Worm (Caenorhabditis elegans) whole organism, L4 larva: Measurements from ENCODE around the gene sde-2.

Source experiments
- F49E8.2 ChIP-seq: sonication (generic microtip); optimal IDR thresholded peaks from 2 replicates; lab custom pipeline; 2016; ENCODE audit warnings: missing compliant biosample characterization, mild to moderate bottlenecking, missing genetic modification characterization, borderline replicate concordance
- R02D3.7 ChIP-seq: fragments of 150-350 bp; sonication (generic microtip); optimal IDR thresholded peaks from 3 replicates; lab custom pipeline; 2014; ENCODE audit warnings: missing biosample characterization, missing genetic modification characterization
- T20F7.1 ChIP-seq: fragments of 200-800 bp; sonication (Bioruptor generic); optimal IDR thresholded peaks from 2 replicates; lab custom pipeline; 2018; ENCODE audit warnings: mild to moderate bottlenecking, missing genetic modification characterization, missing compliant biosample characterization
- T26A8.4 ChIP-seq: fragments of 200-800 bp; sonication (Bioruptor generic); IDR thresholded peaks from 2 replicates; pipeline ENCODE4 v1.3.6; 2022; ENCODE audit warnings: missing genetic modification characterization, missing compliant biosample characterization
- Y105C5A.15 ChIP-seq: fragments of 200-800 bp; sonication (Bioruptor generic); IDR thresholded peaks from 2 replicates; pipeline ENCODE4 v1.3.6; 2022; ENCODE audit warnings: missing genetic modification characterization, missing compliant biosample characterization
- Y48G9A.11 ChIP-seq: fragments of 200-800 bp; sonication (Bioruptor generic); IDR thresholded peaks from 2 replicates; pipeline ENCODE4 v1.3.6; 2022; ENCODE audit warnings: missing genetic modification reagents, missing genetic modification characterization, missing compliant biosample characterization
- aha-1 ChIP-seq: fragments of 150-350 bp; peaks from one replicate; lab custom pipeline; 2014; ENCODE audit warnings: missing biosample characterization, missing genetic modification characterization
- attf-4 ChIP-seq: sonication (generic microtip); optimal IDR thresholded peaks from 3 replicates; lab custom pipeline; 2017; ENCODE audit warnings: missing biosample characterization, missing genetic modification characterization
- daf-8 ChIP-seq: fragments of 200-800 bp; sonication (Bioruptor generic); IDR thresholded peaks from 2 replicates; pipeline ENCODE4 v1.3.6; 2022; ENCODE audit warnings: missing genetic modification characterization, missing compliant biosample characterization
- dmd-6 ChIP-seq: fragments of 200-800 bp; sonication (Bioruptor generic); IDR thresholded peaks from 2 replicates; pipeline ENCODE4 v1.3.6; 2022; ENCODE audit warnings: missing genetic modification reagents, missing genetic modification characterization, missing compliant biosample characterization
- dpl-1 ChIP-seq: fragments of 150-350 bp; optimal IDR thresholded peaks from 2 replicates; lab custom pipeline; 2014; ENCODE audit warnings: missing biosample characterization, missing genetic modification reagents, missing genetic modification characterization
- fkh-10 ChIP-seq: fragments of 150-350 bp; optimal IDR thresholded peaks from 2 replicates; lab custom pipeline; 2014; ENCODE audit warnings: missing biosample characterization, missing genetic modification reagents, missing genetic modification characterization
- gei-8 ChIP-seq: fragments of 200-800 bp; sonication (Bioruptor generic); optimal IDR thresholded peaks from 2 replicates; lab custom pipeline; 2018; ENCODE audit warnings: mild to moderate bottlenecking, missing genetic modification characterization, missing compliant biosample characterization
- hif-1 ChIP-seq, 2 experiments: sonication (generic microtip); optimal IDR thresholded peaks; 2 replicates each; lab custom pipeline; 2016 to 2017; ENCODE audit warnings: missing compliant biosample characterization in 2 of 2, missing genetic modification characterization in 2 of 2, missing genetic modification reagents in 2 of 2, missing genotype in 2 of 2, mild to moderate bottlenecking in 1 of 2
- hlh-30 ChIP-seq: sonication (generic microtip); optimal IDR thresholded peaks from 2 replicates; lab custom pipeline; 2017; ENCODE audit warnings: antibody characterized with exemption, mild to moderate bottlenecking, missing genetic modification characterization, missing compliant biosample characterization; ENCODE audit not compliant: insufficient read depth
- lim-7 ChIP-seq: fragments of 200-800 bp; sonication (Bioruptor generic); IDR thresholded peaks from 2 replicates; pipeline ENCODE4 v1.3.6; 2022; ENCODE audit warnings: missing genetic modification characterization, missing compliant biosample characterization
- lin-38 ChIP-seq: fragments of 200-800 bp; sonication (Bioruptor generic); IDR thresholded peaks from 2 replicates; pipeline ENCODE4 v1.3.6; 2022; ENCODE audit warnings: missing genetic modification reagents, missing genetic modification characterization, missing compliant biosample characterization
- lin-39 ChIP-seq: fragments of 150-350 bp; optimal IDR thresholded peaks from 2 replicates; lab custom pipeline; 2014; ENCODE audit warnings: missing biosample characterization, missing genetic modification reagents, missing genetic modification characterization
- lsy-2 ChIP-seq, 2 experiments: fragments of 150-350 bp in 1 of 2; sonication (generic microtip) in 1 of 2; optimal IDR thresholded peaks; 2 replicates each; lab custom pipeline; 2014 to 2017; ENCODE audit warnings: missing biosample characterization in 2 of 2, missing genetic modification characterization in 2 of 2
- madf-9 ChIP-seq: fragments of 200-800 bp; sonication (Bioruptor generic); conservative IDR thresholded peaks from 2 replicates; pipeline ENCODE4 v1.3.6; 2022; ENCODE audit warnings: missing genetic modification reagents, missing genetic modification characterization, missing compliant biosample characterization
- mes-2 ChIP-seq: sonication (generic microtip); optimal IDR thresholded peaks from 2 replicates; lab custom pipeline; 2016; ENCODE audit warnings: missing genotype, mild to moderate bottlenecking, missing genetic modification characterization, missing compliant biosample characterization; ENCODE audit not compliant: poor library complexity, severe bottlenecking
- nhr-10 ChIP-seq: fragments of 150-350 bp; optimal IDR thresholded peaks from 2 replicates; lab custom pipeline; 2014; ENCODE audit warnings: missing biosample characterization, missing genetic modification characterization
- nhr-237 ChIP-seq: sonication (generic microtip); optimal IDR thresholded peaks from 2 replicates; lab custom pipeline; 2017; ENCODE audit warnings: missing biosample characterization, missing genetic modification characterization
- nhr-25 ChIP-seq: sonication (generic microtip); optimal IDR thresholded peaks from 2 replicates; lab custom pipeline; 2017; ENCODE audit warnings: missing genetic modification characterization, mild to moderate bottlenecking, missing compliant biosample characterization, antibody characterized with exemption, moderate library complexity, borderline replicate concordance; ENCODE audit not compliant: insufficient read depth
- nhr-28 ChIP-seq: fragments of 150-350 bp; optimal IDR thresholded peaks from 2 replicates; lab custom pipeline; 2014; ENCODE audit warnings: missing biosample characterization, missing genetic modification characterization
- pha-4 ChIP-seq, 2 experiments: fragments of 150-350 bp in 1 of 2; fragments of 200-800 bp in 1 of 2; sonication (Bioruptor generic) in 1 of 2; IDR thresholded peaks in 1 of 2; optimal IDR thresholded peaks in 1 of 2; 2 replicates each; pipeline versions ENCODE4 v1.3.6 to Lab custom; 2014 to 2022; ENCODE audit warnings: missing genetic modification characterization in 2 of 2, missing genetic modification reagents in 2 of 2, missing biosample characterization in 1 of 2, missing compliant biosample characterization in 1 of 2
- saeg-2 ChIP-seq: fragments of 200-800 bp; sonication (Bioruptor generic); IDR thresholded peaks from 2 replicates; pipeline ENCODE4 v1.3.6; 2022; ENCODE audit warnings: missing genetic modification reagents, missing genetic modification characterization, missing compliant biosample characterization
- skn-1 ChIP-seq: fragments of 150-350 bp; optimal IDR thresholded peaks from 2 replicates; lab custom pipeline; 2014; ENCODE audit warnings: missing biosample characterization, missing genetic modification characterization
- snpc-1.2 ChIP-seq: fragments of 200-800 bp; sonication (Bioruptor generic); IDR thresholded peaks from 2 replicates; pipeline ENCODE4 v1.3.6; 2022; ENCODE audit warnings: missing genetic modification reagents, missing genetic modification characterization, missing compliant biosample characterization
- spr-1 ChIP-seq: sonication (generic microtip); optimal IDR thresholded peaks from 2 replicates; lab custom pipeline; 2016; ENCODE audit warnings: mild to moderate bottlenecking, missing genetic modification characterization, missing compliant biosample characterization
- spr-3 ChIP-seq: fragments of 200-800 bp; sonication (Bioruptor generic); optimal IDR thresholded peaks from 2 replicates; lab custom pipeline; 2018; ENCODE audit warnings: mild to moderate bottlenecking, missing genetic modification characterization, missing compliant biosample characterization
- tra-1 ChIP-seq: fragments of 200-800 bp; sonication (Bioruptor generic); IDR thresholded peaks from 2 replicates; pipeline ENCODE4 v1.3.6; 2022; ENCODE audit warnings: missing genetic modification reagents, missing genetic modification characterization, missing compliant biosample characterization
- unc-130 ChIP-seq: sonication (generic microtip); optimal IDR thresholded peaks from 2 replicates; lab custom pipeline; 2016; ENCODE audit warnings: missing genetic modification reagents, missing genetic modification characterization, missing compliant biosample characterization
- unc-62 ChIP-seq, 3 experiments: fragments of 150-350 bp in 1 of 3; sonication (generic microtip); optimal IDR thresholded peaks in 2 of 3; peaks in 1 of 3; 1 replicate in 1 of 3; 2 replicates in 2 of 3; lab custom pipeline; 2014 to 2017; ENCODE audit warnings: missing biosample characterization in 3 of 3, missing genetic modification characterization in 3 of 3, missing genetic modification reagents in 3 of 3, missing genotype in 1 of 3

The sde-2 gene

ce11 chrV:13621720-13622119 lies 5.7 kb upstream of the sde-2 start, which contains the start of gene F53F4.16:
TSS of gene F53F4.16 (minus strand) at chrV:13621820.
- no peak for TF ChIP-seq T26A8.4 (GFP tag; lab: Robert Waterston, UW)
- TF ChIP-seq spr-1 (tag; lab: Kevin White, UChicago) = no peak
- TF ChIP-seq lin-39 (tag; lab: Kevin White, UChicago) = no peak
- no peak for TF ChIP-seq nhr-237 (tag; lab: Kevin White, UChicago)
- no peak for TF ChIP-seq nhr-10 (tag; lab: Kevin White, UChicago)
- no peak for TF ChIP-seq dmd-6
- no peak for TF ChIP-seq skn-1 (tag; lab: Kevin White, UChicago)
- TF ChIP-seq unc-62 (GFP tag; optimal IDR thresholded peaks at IDR 0.05 in 1 of 2; lab: Kevin White, UChicago) = peak in 1 of 2 experiments; percentile 54
- TF ChIP-seq unc-62 (tag; optimal IDR thresholded peaks at IDR 0.05; lab: Kevin White, UChicago) = no peak

DNA sequence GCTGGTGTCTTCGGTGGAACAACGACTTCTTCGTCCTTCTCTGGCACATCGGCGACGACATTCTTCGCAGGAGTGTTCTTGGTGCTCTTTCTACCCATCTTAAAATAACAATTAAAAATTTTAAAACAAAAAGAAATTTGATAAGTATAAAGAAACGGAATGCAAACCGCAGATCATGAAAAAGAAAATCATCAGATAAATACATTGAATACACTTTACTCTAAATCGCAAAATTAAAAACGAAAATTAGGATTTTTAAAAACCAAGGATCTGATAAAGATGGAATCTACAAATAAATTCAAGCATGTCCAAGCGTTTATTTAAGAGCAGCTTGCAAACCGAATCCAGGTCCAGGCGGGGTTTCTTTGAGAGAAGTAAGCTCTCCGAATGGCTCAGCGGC lies 2.9 kb upstream of the sde-2 start, which contains the start of gene F53F4.11:
F53F4.11 (minus strand) TSS at position 101 of the 400 bp plus-strand sequence.
- TF ChIP-seq daf-8 (GFP tag; lab: Robert Waterston, UW) (no peak), tra-1 (GFP tag; lab: Robert Waterston, UW) (no peak), spr-1 (tag; lab: Kevin White, UChicago) (no peak), lsy-2 (tag; optimal IDR thresholded peaks at IDR 0.05; lab: Kevin White, UChicago) (no peak), lin-38 (GFP tag; lab: Robert Waterston, UW) (peak; percentile 44; the same call in 1 of the 2 replicates), spr-3 (GFP tag; lab: Kevin White, UChicago) (no peak), dmd-6 (no peak), fkh-10 (GFP tag; lab: Kevin White, UChicago) (no peak), pha-4 (GFP tag; IDR thresholded peaks at IDR 0.05; lab: Robert Waterston, UW) (0 out of 2 replicates have a peak, but pooled peaks have one; percentile 16), pha-4 (tag; optimal IDR thresholded peaks at IDR 0.05; lab: Kevin White, UChicago) (no peak), hlh-30 (no peak), snpc-1.2 (no peak), R02D3.7 (tag; lab: Kevin White, UChicago) (no peak), saeg-2 (GFP tag; lab: Robert Waterston, UW) (no peak)

- TF ChIP-seq F49E8.2 (tag; lab: Kevin White, UChicago) (no peak), R02D3.7 (tag; lab: Kevin White, UChicago) (peak; percentile 39), gei-8 (GFP tag; lab: Kevin White, UChicago) (no peak), aha-1 (tag; lab: Kevin White, UChicago) (peak; percentile 61), attf-4 (tag; lab: Kevin White, UChicago) (no peak), T20F7.1 (GFP tag; lab: Kevin White, UChicago) (peak; percentile 90), madf-9 (GFP tag; lab: Robert Waterston, UW) (no peak), nhr-25 (tag; lab: Kevin White, UChicago) (no peak), hif-1 (tag; optimal IDR thresholded peaks at IDR 0.05; lab: Kevin White, UChicago) (peak in 1 of 2 experiments; percentile 13), dpl-1 (GFP tag; lab: Kevin White, UChicago) (peak; percentile 3), lin-38 (GFP tag; lab: Robert Waterston, UW) (0 out of 2 replicates have a peak, but pooled peaks have one; percentile 25), Y48G9A.11 (peak; percentile 71), nhr-28 (tag; lab: Kevin White, UChicago) (no peak), unc-130 (peak; percentile 10), mes-2 (tag; lab: Kevin White, UChicago) (peak; percentile 72)
Measured at ce11 chrV:13625517-13626097, 1.8 kb upstream of the sde-2 start, which contains the start of the genes nduv-2 and F53F4.12. TSS of gene nduv-2 (minus strand) at chrV:13625567. TSS of gene F53F4.12 (plus strand) at chrV:13626047.

DNA sequence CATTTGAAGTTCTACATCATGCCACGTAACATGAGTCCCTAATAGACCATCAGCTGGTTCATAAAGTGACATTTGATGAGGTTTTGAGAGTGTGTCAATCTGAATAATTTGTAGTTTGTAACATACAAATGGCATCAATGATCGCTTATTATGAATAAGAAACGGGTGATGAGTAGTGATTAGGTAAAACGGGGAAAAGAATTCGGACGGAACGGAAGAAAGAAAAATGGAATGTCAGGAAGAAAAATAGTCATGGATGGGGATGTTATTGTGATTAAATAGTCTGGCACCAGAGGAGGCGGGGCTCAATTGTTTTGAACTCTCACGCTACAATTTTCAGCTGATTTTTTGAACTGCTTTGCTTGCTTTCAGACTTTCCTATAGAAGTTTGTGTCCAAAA lies 6.8 kb downstream of the sde-2 start, which contains the start of gene H37A05.2:
H37A05.2 (minus strand) TSS at position 101 of the 400 bp plus-strand sequence.
- TF ChIP-seq nhr-10 (tag; lab: Kevin White, UChicago) (no peak), Y105C5A.15 (GFP tag; lab: Robert Waterston, UW) (no peak), lim-7 (no peak)
